Fruit fly (Drosophila melanogaster): ENCODE measurements around the gene CG3061.

CG3061 gene

DNA sequence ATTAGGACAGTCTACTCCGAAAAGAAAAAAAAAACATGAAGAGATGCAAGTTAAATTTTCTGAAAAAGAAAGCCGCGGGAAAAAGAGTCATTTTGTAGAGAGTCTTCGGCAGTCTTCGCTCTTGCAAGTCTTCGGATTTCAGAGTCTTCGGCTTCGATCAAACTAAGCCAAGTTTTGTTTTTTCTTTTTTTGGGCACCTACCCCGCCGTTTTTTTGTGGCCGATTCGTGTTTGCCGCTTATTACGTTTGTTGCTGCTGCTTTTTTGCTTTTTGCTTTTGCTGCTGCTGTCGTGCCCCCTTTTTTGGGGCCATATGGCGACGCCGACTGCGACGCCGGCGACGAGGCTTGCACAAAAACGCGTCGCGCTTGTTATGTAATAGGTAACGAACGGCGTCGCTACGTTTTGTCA is 40.0 kb upstream of the CG3061 start (continued):
- TF ChIP-seq MESR4 (GFP tag; optimal IDR thresholded peaks at IDR 0.05), result no peak
- no peak for TF ChIP-seq ftz-f1 (GFP tag; optimal IDR thresholded peaks at IDR 0.05)
- no peak for TF ChIP-seq peb (GFP tag; IDR thresholded peaks at IDR 0.05)
- TF ChIP-seq CG3281 (GFP tag; optimal IDR thresholded peaks at IDR 0.05), result no peak
- no peak for TF ChIP-seq CG13894 (tag; optimal IDR thresholded peaks at IDR 0.05)
- TF ChIP-seq Pdp1 (GFP tag; optimal IDR thresholded peaks at IDR 0.05), result peak in 1 of 2 experiments; percentile 91
- no peak for TF ChIP-seq HmgD (GFP tag; optimal IDR thresholded peaks at IDR 0.05)
- TF ChIP-seq twi (tag; optimal IDR thresholded peaks at IDR 0.05), result no peak
- peak; percentile 93 for TF ChIP-seq pros (GFP tag; optimal IDR thresholded peaks at IDR 0.05)
- TF ChIP-seq Med (GFP tag), result peak; percentile 19
- TF ChIP-seq tna (GFP tag; IDR thresholded peaks at IDR 0.05; ENCODE audit: partially characterized antibody), result no peak
- no peak for TF ChIP-seq CG18011 (GFP tag; optimal IDR thresholded peaks at IDR 0.05)
- no peak for TF ChIP-seq CG3163 (GFP tag; optimal IDR thresholded peaks at IDR 0.05)
- TF ChIP-seq onecut (GFP tag; IDR thresholded peaks at IDR 0.05), result no peak
- no peak for TF ChIP-seq CG4282 (GFP tag; optimal IDR thresholded peaks at IDR 0.05)
- peak; percentile 31; the same call in 1 of the 3 replicates for TF ChIP-seq CG6175 (GFP tag; IDR thresholded peaks at IDR 0.05)
- TF ChIP-seq al (GFP tag; IDR thresholded peaks at IDR 0.05), result no peak
- TF ChIP-seq CG9817 (tag; optimal IDR thresholded peaks at IDR 0.05), result no peak
- no peak for TF ChIP-seq ro (GFP tag; IDR thresholded peaks at IDR 0.05)
- TF ChIP-seq Ada2b (GFP tag; IDR thresholded peaks at IDR 0.05), result no peak
- TF ChIP-seq emc (GFP tag; optimal IDR thresholded peaks at IDR 0.05), result no peak
- TF ChIP-seq CG18764 (GFP tag; optimal IDR thresholded peaks at IDR 0.05), result no peak
- no peak for TF ChIP-seq Sry-δ (GFP tag; optimal IDR thresholded peaks at IDR 0.05)
- TF ChIP-seq CG2120 (GFP tag; optimal IDR thresholded peaks at IDR 0.05), result no peak

DNA sequence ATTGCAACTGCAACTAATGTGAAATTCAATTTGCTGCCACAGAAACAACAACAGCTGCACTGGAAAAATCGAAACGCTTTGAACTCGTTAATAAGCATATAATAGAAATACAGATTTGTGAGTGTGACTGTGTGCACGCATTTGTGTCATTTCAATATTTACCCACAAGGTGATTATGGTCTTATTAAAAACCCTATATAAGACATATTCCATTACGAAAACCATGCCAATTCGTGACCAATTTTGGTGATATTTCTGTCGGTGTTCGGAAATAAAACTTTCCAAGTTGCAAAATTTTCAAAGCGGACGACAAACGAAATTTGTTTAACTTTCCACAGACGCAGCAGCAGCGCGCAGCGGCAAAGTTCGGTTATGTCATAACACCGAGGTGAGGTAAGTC is 36.7 kb upstream of the CG3061 start:
- TF ChIP-seq Sox102F (GFP tag; optimal IDR thresholded peaks at IDR 0.05), result peak; percentile 10
- TF ChIP-seq CG14710 (tag; optimal IDR thresholded peaks at IDR 0.05), result no peak
- peak; percentile 1 for TF ChIP-seq CG11504 (tag; optimal IDR thresholded peaks at IDR 0.05)
- TF ChIP-seq CG18764 (GFP tag; optimal IDR thresholded peaks at IDR 0.05), result no peak
- peak in 1 of 2 experiments; percentile 83 for TF ChIP-seq Pdp1 (GFP tag; optimal IDR thresholded peaks at IDR 0.05)
- no peak for TF ChIP-seq pfk (GFP tag; optimal IDR thresholded peaks at IDR 0.05)
- TF ChIP-seq stwl (tag; optimal IDR thresholded peaks at IDR 0.05), result peak; percentile 46
- no peak for TF ChIP-seq CG30403 (GFP tag; optimal IDR thresholded peaks at IDR 0.05)

DNA sequence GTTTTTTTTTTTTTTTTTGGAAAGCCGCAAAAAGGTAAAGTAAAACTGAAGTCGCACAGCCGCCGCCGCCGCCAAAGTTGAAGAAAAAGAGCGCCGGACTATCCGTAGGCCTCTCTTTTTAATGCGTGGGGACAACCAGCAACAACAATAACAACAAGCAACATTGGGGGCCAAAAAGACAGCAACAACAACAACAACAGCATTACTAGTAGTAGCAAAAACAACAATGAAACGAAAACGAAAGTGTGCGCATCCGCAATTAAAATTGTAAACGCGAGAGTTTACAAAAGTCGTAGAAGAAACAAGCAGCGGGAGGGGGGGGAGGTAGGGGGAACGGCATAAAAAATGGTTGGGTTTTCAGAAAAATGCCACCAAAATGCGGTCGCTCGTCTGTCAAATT is 36.2 kb upstream of the CG3061 start:
- peak; percentile 74 for TF ChIP-seq CG4360 (GFP tag; IDR thresholded peaks at IDR 0.05)
- TF ChIP-seq Dll (GFP tag; IDR thresholded peaks at IDR 0.05; ENCODE audit: partially characterized antibody), result no peak
- no peak for TF ChIP-seq Ada2b (GFP tag; IDR thresholded peaks at IDR 0.05)
- no peak for TF ChIP-seq Trl (optimal IDR thresholded peaks at IDR 0.05)
- TF ChIP-seq Trl (GFP tag; optimal IDR thresholded peaks at IDR 0.05), result no peak
- TF ChIP-seq Awh (GFP tag; IDR thresholded peaks at IDR 0.05), result no peak
- TF ChIP-seq Blimp-1 (GFP tag; optimal IDR thresholded peaks at IDR 0.05), result peak; percentile 82
- TF ChIP-seq Tbp (GFP tag; optimal IDR thresholded peaks at IDR 0.05), result no peak
- no peak for TF ChIP-seq Fer3 (tag; optimal IDR thresholded peaks at IDR 0.05)
- TF ChIP-seq tx (GFP tag; optimal IDR thresholded peaks at IDR 0.05), result no peak
- no peak for TF ChIP-seq nerfin-2 (GFP tag; IDR thresholded peaks at IDR 0.05; ENCODE audit: partially characterized antibody)
- no peak for TF ChIP-seq CTCF (GFP tag; optimal IDR thresholded peaks at IDR 0.05)
- TF ChIP-seq CG2120 (GFP tag; optimal IDR thresholded peaks at IDR 0.05), result no peak
- TF ChIP-seq crol (GFP tag; IDR thresholded peaks at IDR 0.05), result no peak
- TF ChIP-seq CG10209 (GFP tag; optimal IDR thresholded peaks at IDR 0.05), result no peak
- TF ChIP-seq hkb (optimal IDR thresholded peaks at IDR 0.05), result no peak
- no peak for TF ChIP-seq hkb (GFP tag; IDR thresholded peaks at IDR 0.05)
- no peak for TF ChIP-seq zfh1 (GFP tag; IDR thresholded peaks at IDR 0.05)
- TF ChIP-seq Dref (GFP tag; IDR thresholded peaks at IDR 0.05), result no peak
- peak; percentile 4 for TF ChIP-seq sd (tag; optimal IDR thresholded peaks at IDR 0.05)
- no peak for TF ChIP-seq da (GFP tag; optimal IDR thresholded peaks at IDR 0.05)
- TF ChIP-seq CG3281 (GFP tag; optimal IDR thresholded peaks at IDR 0.05), result no peak
- no peak for TF ChIP-seq Usf (GFP tag; optimal IDR thresholded peaks at IDR 0.05)
- TF ChIP-seq E2f1 (GFP tag; IDR thresholded peaks at IDR 0.05), result no peak
